Fruit fly (Drosophila melanogaster): Measurements from ENCODE around the gene ClC-a.
A peak's percentile ranks its signal among the peaks of the same experiment; 100 is the strongest.

ClC-a gene

DNA sequence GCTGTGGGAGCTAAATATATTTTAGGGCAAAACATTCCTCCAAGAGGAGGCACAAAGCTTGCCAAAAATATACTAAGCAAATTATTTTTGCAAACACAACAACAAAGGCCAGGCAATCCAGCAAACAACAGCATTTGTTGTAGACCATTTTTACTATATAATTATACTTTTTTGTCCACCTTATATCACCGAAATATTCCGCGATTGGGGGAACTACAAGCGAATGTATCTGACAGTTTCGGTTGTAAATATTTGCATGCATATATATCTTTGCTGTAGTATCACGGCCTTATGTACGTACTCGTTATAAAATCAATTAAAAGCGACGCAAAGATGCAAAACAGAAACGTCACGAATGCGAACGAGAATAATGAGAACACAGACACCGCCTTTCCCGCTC, 528 bp downstream of the ClC-a start:
- no peak for TF ChIP-seq Rel (GFP tag; optimal IDR thresholded peaks at IDR 0.05)
- peak; percentile 74 for TF ChIP-seq Rel (tag; optimal IDR thresholded peaks at IDR 0.05)
- no peak for TF ChIP-seq Myc (optimal IDR thresholded peaks at IDR 0.05)

DNA sequence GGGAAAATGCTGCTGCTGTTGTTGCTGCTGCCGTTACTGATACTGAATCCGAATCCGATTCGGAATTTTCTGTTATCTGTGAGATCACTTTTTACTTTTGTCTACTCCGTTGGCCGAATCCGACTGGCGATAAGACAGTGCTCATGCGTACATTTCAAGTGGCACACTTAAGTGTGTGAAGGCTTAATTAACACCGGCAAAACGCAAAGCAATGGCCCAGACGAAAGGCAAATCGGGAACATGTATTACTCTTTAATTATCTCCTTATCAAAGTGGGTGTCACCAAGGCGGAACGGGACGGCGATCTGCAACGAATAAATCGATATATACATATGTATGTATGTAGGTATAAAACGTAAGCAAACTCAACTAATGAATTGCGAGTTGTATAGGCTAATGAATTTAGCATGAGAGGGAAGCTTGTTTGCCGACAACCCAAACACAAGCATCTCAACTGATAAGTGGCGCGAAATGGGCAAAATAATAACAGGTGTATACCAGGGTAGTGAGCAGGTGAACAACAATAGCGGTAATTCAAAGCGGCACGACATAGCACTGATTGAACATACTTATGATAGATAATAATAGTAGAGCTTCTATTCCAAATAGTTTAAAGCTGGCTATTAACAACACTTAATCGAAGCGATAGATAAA, 2.0 kb downstream of the ClC-a start:
- TF ChIP-seq h (GFP tag; optimal IDR thresholded peaks at IDR 0.05) (peak; percentile 39), CrebA (GFP tag; optimal IDR thresholded peaks at IDR 0.05; ENCODE audit: borderline replicate concordance) (no peak), Sp1 (GFP tag; optimal IDR thresholded peaks at IDR 0.05) (no peak)

DNA sequence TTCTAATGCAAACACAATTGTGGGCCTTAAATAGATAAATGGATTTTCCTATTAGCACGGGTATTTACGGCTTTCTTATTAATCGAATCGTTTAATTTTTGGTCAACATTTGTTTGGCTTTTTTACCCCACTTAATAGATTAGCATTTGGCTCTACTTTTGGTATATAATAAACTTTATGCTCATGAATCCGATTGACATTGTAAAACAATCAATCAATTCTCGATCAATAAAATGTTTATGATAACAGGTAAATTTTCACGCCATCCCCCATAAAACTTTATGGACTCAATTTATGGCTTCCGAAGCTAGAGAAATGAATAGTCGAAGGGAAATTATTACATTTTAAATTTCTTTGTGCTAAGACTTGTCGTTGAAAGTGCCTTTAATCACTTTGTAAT, 3.4 kb downstream of the ClC-a start:
- no peak for TF ChIP-seq Rel (GFP tag; optimal IDR thresholded peaks at IDR 0.05)
- TF ChIP-seq Rel (tag; optimal IDR thresholded peaks at IDR 0.05), result peak; percentile 0
- no peak for TF ChIP-seq Hnf4 (GFP tag; optimal IDR thresholded peaks at IDR 0.05)
- TF ChIP-seq usp (GFP tag; optimal IDR thresholded peaks at IDR 0.05), result no peak
- peak; percentile 23 for TF ChIP-seq CrebA (GFP tag; optimal IDR thresholded peaks at IDR 0.05; ENCODE audit: borderline replicate concordance)
- no peak for TF ChIP-seq rgr (GFP tag; optimal IDR thresholded peaks at IDR 0.05)
- TF ChIP-seq brk (GFP tag; optimal IDR thresholded peaks at IDR 0.05), result no peak
- no peak for TF ChIP-seq Vsx2 (GFP tag; optimal IDR thresholded peaks at IDR 0.05; ENCODE audit: partially characterized antibody)
- TF ChIP-seq jim (GFP tag; optimal IDR thresholded peaks at IDR 0.05), result no peak
- TF ChIP-seq br (GFP tag; optimal IDR thresholded peaks at IDR 0.05), result no peak
- TF ChIP-seq Sp1 (GFP tag; optimal IDR thresholded peaks at IDR 0.05), result peak; percentile 45
- no peak for TF ChIP-seq dmrt93B (GFP tag; optimal IDR thresholded peaks at IDR 0.05)
- no peak for TF ChIP-seq lola (GFP tag; optimal IDR thresholded peaks at IDR 0.05)
- TF ChIP-seq CG32264 (GFP tag; optimal IDR thresholded peaks at IDR 0.05), result no peak
- no peak for TF ChIP-seq Jra (GFP tag; optimal IDR thresholded peaks at IDR 0.05)
- no peak for TF ChIP-seq woc (GFP tag; optimal IDR thresholded peaks at IDR 0.05)
- no peak for TF ChIP-seq foxo (GFP tag; optimal IDR thresholded peaks at IDR 0.05)
- TF ChIP-seq pan (optimal IDR thresholded peaks at IDR 0.05), result no peak
- TF ChIP-seq Dif (GFP tag; optimal IDR thresholded peaks at IDR 0.05; ENCODE audit: partially characterized antibody), result no peak
- no peak for TF ChIP-seq N (GFP tag; optimal IDR thresholded peaks at IDR 0.05)
- TF ChIP-seq HLH106 (tag; optimal IDR thresholded peaks at IDR 0.05), result peak; percentile 10
- no peak for TF ChIP-seq h (GFP tag; optimal IDR thresholded peaks at IDR 0.05)
- no peak for TF ChIP-seq dsf (GFP tag; optimal IDR thresholded peaks at IDR 0.05; ENCODE audit: borderline replicate concordance)
- no peak for TF ChIP-seq dl (GFP tag; optimal IDR thresholded peaks at IDR 0.05; ENCODE audit: insufficient read depth in 1 of 2, partially characterized antibody in 2 of 2)
- TF ChIP-seq OdsH (GFP tag; optimal IDR thresholded peaks at IDR 0.05), result no peak
- TF ChIP-seq Hr78 (GFP tag; optimal IDR thresholded peaks at IDR 0.05), result no peak

DNA sequence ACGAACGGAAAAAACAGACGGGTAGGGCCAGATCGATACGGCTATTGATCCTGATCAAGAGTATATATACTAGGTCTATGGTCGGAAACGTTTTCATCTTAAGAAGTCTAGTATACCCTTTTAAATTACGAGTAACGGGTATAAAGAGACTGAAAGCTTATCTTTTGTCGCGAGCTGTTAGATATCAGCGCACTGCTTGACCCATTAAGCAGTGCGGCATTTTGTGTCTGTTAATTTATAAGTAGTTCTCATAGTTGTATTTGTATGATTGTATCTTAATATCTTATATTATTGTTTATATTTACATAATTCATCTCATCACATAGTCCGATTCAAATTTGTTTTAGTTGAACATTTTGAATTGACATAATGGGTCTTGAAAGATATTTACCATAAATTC, 5.4 kb downstream of the ClC-a start:
- TF ChIP-seq brk (GFP tag; optimal IDR thresholded peaks at IDR 0.05), result no peak
- TF ChIP-seq Mio (GFP tag; optimal IDR thresholded peaks at IDR 0.05), result no peak
- no peak for TF ChIP-seq pan (optimal IDR thresholded peaks at IDR 0.05)
- no peak for TF ChIP-seq dl (GFP tag; optimal IDR thresholded peaks at IDR 0.05; ENCODE audit: insufficient read depth in 1 of 2, partially characterized antibody in 2 of 2)
- TF ChIP-seq N (GFP tag; optimal IDR thresholded peaks at IDR 0.05), result no peak
- TF ChIP-seq Hr78 (GFP tag; optimal IDR thresholded peaks at IDR 0.05), result no peak
- no peak for TF ChIP-seq dmrt93B (GFP tag; optimal IDR thresholded peaks at IDR 0.05)
- TF ChIP-seq usp (GFP tag; optimal IDR thresholded peaks at IDR 0.05), result no peak
- TF ChIP-seq woc (GFP tag; optimal IDR thresholded peaks at IDR 0.05), result no peak
- no peak for TF ChIP-seq fru (GFP tag; optimal IDR thresholded peaks at IDR 0.05)
- no peak for TF ChIP-seq Myc (optimal IDR thresholded peaks at IDR 0.05)
- no peak for TF ChIP-seq jim (GFP tag; optimal IDR thresholded peaks at IDR 0.05)
- no peak for TF ChIP-seq Hnf4 (GFP tag; optimal IDR thresholded peaks at IDR 0.05)
- no peak for TF ChIP-seq ey (GFP tag; optimal IDR thresholded peaks at IDR 0.05)

DNA sequence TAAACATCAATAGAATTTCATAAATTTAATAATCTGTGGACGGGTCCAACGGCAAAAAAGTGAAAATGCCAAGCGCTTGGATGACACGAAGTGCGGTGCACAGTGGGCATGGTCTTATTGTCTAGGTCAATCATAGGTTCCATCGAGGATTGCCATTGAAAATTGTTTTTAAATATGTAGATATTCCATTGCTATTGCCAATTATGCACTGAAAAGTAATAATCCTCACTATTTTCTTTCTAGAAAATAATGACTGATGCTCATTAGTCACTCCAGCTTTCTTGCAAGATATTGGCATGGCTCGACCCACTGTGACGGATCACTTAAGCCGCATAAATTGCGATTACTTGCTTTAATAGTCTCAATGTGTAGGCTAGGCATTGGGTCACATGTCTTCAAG, 6.3 kb downstream of the ClC-a start:
- TF ChIP-seq rgr (GFP tag; optimal IDR thresholded peaks at IDR 0.05) (peak; percentile 14), dl (GFP tag; optimal IDR thresholded peaks at IDR 0.05; ENCODE audit: insufficient read depth in 1 of 2, partially characterized antibody in 2 of 2) (no peak), br (GFP tag; optimal IDR thresholded peaks at IDR 0.05) (peak; percentile 27), fru (GFP tag; optimal IDR thresholded peaks at IDR 0.05) (peak; percentile 46), foxo (GFP tag; optimal IDR thresholded peaks at IDR 0.05) (peak in 1 of 2 experiments; percentile 44), ey (GFP tag; optimal IDR thresholded peaks at IDR 0.05) (peak; percentile 12), sv (GFP tag; optimal IDR thresholded peaks at IDR 0.05) (no peak), Myc (optimal IDR thresholded peaks at IDR 0.05) (no peak), HLH106 (tag; optimal IDR thresholded peaks at IDR 0.05) (peak; percentile 10), h (GFP tag; optimal IDR thresholded peaks at IDR 0.05) (peak; percentile 32), OdsH (GFP tag; optimal IDR thresholded peaks at IDR 0.05) (no peak)

All from whole organism, wandering third instar larva.